Worm (Caenorhabditis elegans): ENCODE measurements around the gene B0303.7.

DNA sequence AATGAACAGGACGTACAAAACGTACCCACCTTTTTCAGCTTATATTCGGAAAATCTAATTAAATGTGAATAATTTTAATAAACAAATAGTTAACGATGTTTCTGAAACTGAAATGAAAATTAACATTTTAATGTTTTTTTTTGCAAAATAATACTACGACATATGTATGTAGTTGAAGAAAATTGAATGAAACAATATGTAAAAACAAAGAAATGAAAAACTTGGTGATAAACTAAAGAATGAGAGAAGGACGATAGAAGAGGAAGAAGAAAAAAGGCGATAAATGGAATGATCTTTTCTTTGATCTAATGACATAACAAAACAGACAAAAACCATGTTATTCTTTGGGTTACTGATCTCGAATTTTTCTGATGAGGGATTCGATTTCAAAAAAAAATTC lies 16.9 kb downstream of the B0303.7 start, which contains the start of gene B0303.11:
- no peak for TF ChIP-seq flh-1 (GFP tag; optimal IDR thresholded peaks at IDR 0.05)
- TF ChIP-seq nhr-76 (tag; optimal IDR thresholded peaks at IDR 0.05): no peak
- no peak for TF ChIP-seq nhr-237 (tag; optimal IDR thresholded peaks at IDR 0.05)
